Worm (Caenorhabditis elegans) whole organism, L4 larva: ENCODE data around the gene C26E1.1.

Experiments
- Y105C5A.15 ChIP-seq: fragments of 200-800 bp; sonication (Bioruptor generic); IDR thresholded peaks from 2 replicates; pipeline ENCODE4 v1.3.6; 2022; ENCODE audit warnings: missing genetic modification characterization, missing compliant biosample characterization
- Y75B8A.6 ChIP-seq: fragments of 200-800 bp; sonication (Bioruptor generic); IDR thresholded peaks from 2 replicates; pipeline ENCODE4 v1.3.6; 2022; ENCODE audit warnings: missing genetic modification reagents, missing genetic modification characterization, missing compliant biosample characterization
- ZK337.2 ChIP-seq: fragments of 200-800 bp; sonication (Bioruptor generic); IDR thresholded peaks from 2 replicates; pipeline ENCODE4 v1.3.6; 2022; ENCODE audit warnings: missing genetic modification reagents, missing genetic modification characterization, missing compliant biosample characterization
- aha-1 ChIP-seq: fragments of 150-350 bp; peaks from one replicate; lab custom pipeline; 2014; ENCODE audit warnings: missing biosample characterization, missing genetic modification characterization
- ama-1 ChIP-seq: fragments of 150-350 bp; optimal IDR thresholded peaks from 2 replicates; lab custom pipeline; 2014; ENCODE audit warnings: inconsistent platforms, mixed read lengths
- arid-1 ChIP-seq: fragments of 200-800 bp; sonication (Bioruptor generic); conservative IDR thresholded peaks from 2 replicates; pipeline ENCODE4 v1.3.6; 2022; ENCODE audit warnings: missing genetic modification reagents, missing genetic modification characterization, missing compliant biosample characterization
- ceh-20 ChIP-seq: fragments of 200-800 bp; sonication (Bioruptor generic); IDR thresholded peaks from 2 replicates; pipeline ENCODE4 v1.3.6; 2022; ENCODE audit warnings: missing genetic modification reagents, missing genetic modification characterization, missing compliant biosample characterization
- ceh-44 ChIP-seq: fragments of 200-800 bp; sonication (Bioruptor generic); IDR thresholded peaks from 2 replicates; pipeline ENCODE4 v1.3.6; 2022; ENCODE audit warnings: missing genetic modification reagents, missing genetic modification characterization, missing compliant biosample characterization
- cey-2 ChIP-seq: sonication (generic microtip); optimal IDR thresholded peaks from 3 replicates; lab custom pipeline; 2017; ENCODE audit warnings: missing genetic modification characterization, mild to moderate bottlenecking, missing compliant biosample characterization, antibody characterized with exemption, borderline replicate concordance; ENCODE audit not compliant: insufficient read depth
- daf-16 ChIP-seq, 3 experiments: sonication (generic microtip); optimal IDR thresholded peaks; 2 replicates each; lab custom pipeline; 2016 to 2017; ENCODE audit warnings: missing genetic modification characterization in 3 of 3, missing genetic modification reagents in 3 of 3, mild to moderate bottlenecking in 2 of 3, missing compliant biosample characterization in 2 of 3, missing biosample characterization in 1 of 3, moderate library complexity in 1 of 3
- daf-19 ChIP-seq: fragments of 200-800 bp; sonication (Bioruptor generic); conservative IDR thresholded peaks from 2 replicates; pipeline ENCODE4 v1.3.6; 2022; ENCODE audit warnings: missing genetic modification characterization, missing compliant biosample characterization
- dmd-6 ChIP-seq: fragments of 200-800 bp; sonication (Bioruptor generic); IDR thresholded peaks from 2 replicates; pipeline ENCODE4 v1.3.6; 2022; ENCODE audit warnings: missing genetic modification reagents, missing genetic modification characterization, missing compliant biosample characterization
- dve-1 ChIP-seq: sonication (generic microtip); optimal IDR thresholded peaks from 2 replicates; lab custom pipeline; 2017; ENCODE audit warnings: antibody characterized with exemption, mild to moderate bottlenecking, missing genetic modification characterization, missing compliant biosample characterization; ENCODE audit not compliant: insufficient read depth
- egl-27 ChIP-seq: sonication (generic microtip); optimal IDR thresholded peaks from 3 replicates; lab custom pipeline; 2017; ENCODE audit warnings: missing biosample characterization, missing genetic modification reagents, missing genetic modification characterization
- egl-43 ChIP-seq: fragments of 200-800 bp; sonication (Bioruptor generic); IDR thresholded peaks from 2 replicates; pipeline ENCODE4 v1.3.6; 2022; ENCODE audit warnings: missing genetic modification reagents, missing genetic modification characterization, missing compliant biosample characterization
- fkh-10 ChIP-seq: fragments of 150-350 bp; optimal IDR thresholded peaks from 2 replicates; lab custom pipeline; 2014; ENCODE audit warnings: missing biosample characterization, missing genetic modification reagents, missing genetic modification characterization
- gei-8 ChIP-seq: fragments of 200-800 bp; sonication (Bioruptor generic); optimal IDR thresholded peaks from 2 replicates; lab custom pipeline; 2018; ENCODE audit warnings: mild to moderate bottlenecking, missing genetic modification characterization, missing compliant biosample characterization
- hif-1 ChIP-seq, 2 experiments: sonication (generic microtip); optimal IDR thresholded peaks; 2 replicates each; lab custom pipeline; 2016 to 2017; ENCODE audit warnings: missing compliant biosample characterization in 2 of 2, missing genetic modification characterization in 2 of 2, missing genetic modification reagents in 2 of 2, missing genotype in 2 of 2, mild to moderate bottlenecking in 1 of 2
- hlh-11 ChIP-seq: fragments of 200-800 bp; sonication (Bioruptor generic); optimal IDR thresholded peaks from 2 replicates; lab custom pipeline; 2018; ENCODE audit warnings: mild to moderate bottlenecking, missing genetic modification characterization, missing compliant biosample characterization
- hlh-30 ChIP-seq: sonication (generic microtip); optimal IDR thresholded peaks from 2 replicates; lab custom pipeline; 2017; ENCODE audit warnings: antibody characterized with exemption, mild to moderate bottlenecking, missing genetic modification characterization, missing compliant biosample characterization; ENCODE audit not compliant: insufficient read depth
- hmg-1.1 ChIP-seq: fragments of 200-800 bp; sonication (Bioruptor generic); IDR thresholded peaks from 2 replicates; pipeline ENCODE4 v1.3.6; 2022; ENCODE audit warnings: missing genetic modification reagents, missing genetic modification characterization, missing compliant biosample characterization
- lim-7 ChIP-seq: fragments of 200-800 bp; sonication (Bioruptor generic); IDR thresholded peaks from 2 replicates; pipeline ENCODE4 v1.3.6; 2022; ENCODE audit warnings: missing genetic modification characterization, missing compliant biosample characterization
- lin-1 ChIP-seq: fragments of 200-800 bp; sonication (Bioruptor generic); IDR thresholded peaks from 2 replicates; pipeline ENCODE4 v1.3.6; 2022; ENCODE audit warnings: missing genetic modification reagents, missing genetic modification characterization, missing compliant biosample characterization
- lin-29 ChIP-seq: fragments of 200-800 bp; sonication (Bioruptor generic); IDR thresholded peaks from 2 replicates; pipeline ENCODE4 v1.3.6; 2022; ENCODE audit warnings: missing genetic modification reagents, missing genetic modification characterization, missing compliant biosample characterization
- lsy-2 ChIP-seq, 2 experiments: fragments of 150-350 bp in 1 of 2; sonication (generic microtip) in 1 of 2; optimal IDR thresholded peaks; 2 replicates each; lab custom pipeline; 2014 to 2017; ENCODE audit warnings: missing biosample characterization in 2 of 2, missing genetic modification characterization in 2 of 2
- mdl-1 ChIP-seq, 2 experiments: fragments of 150-350 bp in 1 of 2; sonication (generic microtip) in 1 of 2; optimal IDR thresholded peaks; 2 replicates each; lab custom pipeline; 2014 to 2017; ENCODE audit warnings: missing biosample characterization in 2 of 2, missing genetic modification characterization in 2 of 2
- mep-1 ChIP-seq: fragments of 150-350 bp; sonication (generic microtip); optimal IDR thresholded peaks from 3 replicates; lab custom pipeline; 2014; ENCODE audit warnings: missing biosample characterization, missing genetic modification characterization
- nhr-102 ChIP-seq: sonication (generic microtip); optimal IDR thresholded peaks from 2 replicates; lab custom pipeline; 2016; ENCODE audit warnings: mild to moderate bottlenecking, missing genetic modification characterization, moderate library complexity, missing compliant biosample characterization
- nhr-28 ChIP-seq: fragments of 150-350 bp; optimal IDR thresholded peaks from 2 replicates; lab custom pipeline; 2014; ENCODE audit warnings: missing biosample characterization, missing genetic modification characterization
- nhr-42 ChIP-seq: fragments of 200-800 bp; sonication (Bioruptor generic); IDR thresholded peaks from 2 replicates; pipeline ENCODE4 v1.3.6; 2022; ENCODE audit warnings: missing genetic modification characterization, missing compliant biosample characterization
- nhr-48 ChIP-seq: sonication (generic microtip); optimal IDR thresholded peaks from 2 replicates; lab custom pipeline; 2016; ENCODE audit warnings: mild to moderate bottlenecking, missing genetic modification characterization, missing compliant biosample characterization
- nhr-76 ChIP-seq: fragments of 150-350 bp; optimal IDR thresholded peaks from 2 replicates; lab custom pipeline; 2014; ENCODE audit warnings: missing biosample characterization, missing genetic modification characterization
- nhr-77 ChIP-seq: fragments of 150-350 bp; optimal IDR thresholded peaks from 2 replicates; lab custom pipeline; 2014; ENCODE audit warnings: missing biosample characterization, missing genetic modification characterization
- php-3 ChIP-seq: fragments of 200-800 bp; sonication (Bioruptor generic); IDR thresholded peaks from 2 replicates; pipeline ENCODE4 v1.3.6; 2022; ENCODE audit warnings: missing genetic modification reagents, missing genetic modification characterization, missing compliant biosample characterization
- pqm-1 ChIP-seq: sonication (generic microtip); optimal IDR thresholded peaks from 2 replicates; lab custom pipeline; 2017; ENCODE audit warnings: missing biosample characterization, missing genetic modification characterization
- saeg-2 ChIP-seq: fragments of 200-800 bp; sonication (Bioruptor generic); IDR thresholded peaks from 2 replicates; pipeline ENCODE4 v1.3.6; 2022; ENCODE audit warnings: missing genetic modification reagents, missing genetic modification characterization, missing compliant biosample characterization
- tra-1 ChIP-seq: fragments of 200-800 bp; sonication (Bioruptor generic); IDR thresholded peaks from 2 replicates; pipeline ENCODE4 v1.3.6; 2022; ENCODE audit warnings: missing genetic modification reagents, missing genetic modification characterization, missing compliant biosample characterization
- unc-39 ChIP-seq: sonication (generic microtip); optimal IDR thresholded peaks from 2 replicates; lab custom pipeline; 2017; ENCODE audit warnings: missing biosample characterization, missing genetic modification characterization
- unc-62 ChIP-seq, 3 experiments: fragments of 150-350 bp in 1 of 3; sonication (generic microtip); optimal IDR thresholded peaks in 2 of 3; peaks in 1 of 3; 1 replicate in 1 of 3; 2 replicates in 2 of 3; lab custom pipeline; 2014 to 2017; ENCODE audit warnings: missing biosample characterization in 3 of 3, missing genetic modification characterization in 3 of 3, missing genetic modification reagents in 3 of 3, missing genotype in 1 of 3
- zfp-3 ChIP-seq: fragments of 200-800 bp; sonication (Bioruptor generic); conservative IDR thresholded peaks from 2 replicates; pipeline ENCODE4 v1.3.6; 2022; ENCODE audit warnings: missing genetic modification reagents, missing genetic modification characterization, missing compliant biosample characterization
- ztf-7 ChIP-seq: fragments of 150-350 bp; optimal IDR thresholded peaks from 2 replicates; lab custom pipeline; 2014; ENCODE audit warnings: missing biosample characterization, missing genetic modification characterization

Gene C26E1.1

DNA sequence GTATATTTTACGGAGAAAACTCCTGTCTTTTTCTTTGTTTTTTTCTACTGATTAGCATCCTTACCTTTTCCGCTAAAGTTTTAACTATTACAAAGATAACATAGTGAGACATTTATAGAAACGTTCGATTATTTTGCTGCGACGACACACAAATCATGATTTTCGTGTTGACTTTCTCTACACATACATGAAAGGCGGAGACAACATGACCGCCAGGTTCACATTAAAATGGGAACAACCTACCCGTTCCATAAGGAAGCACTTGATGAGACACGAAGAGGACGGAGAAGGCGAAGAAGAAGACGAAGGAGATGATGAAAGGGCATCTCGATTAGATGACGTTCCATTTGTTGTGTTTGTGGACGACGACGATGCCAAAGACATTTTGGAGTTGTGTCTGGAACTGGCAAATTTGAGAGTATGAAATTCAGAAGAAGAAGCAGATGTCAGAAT is 38.4 kb upstream of the C26E1.1 start, which contains the start of gene C34D1.4:
C34D1.4 (minus strand) TSS at position 403 of the 453 bp plus-strand sequence.
- TF ChIP-seq nhr-28 (peak; percentile 26), mdl-1 (tag; optimal IDR thresholded peaks at IDR 0.05; lab: Kevin White, UChicago) (no peak)

DNA sequence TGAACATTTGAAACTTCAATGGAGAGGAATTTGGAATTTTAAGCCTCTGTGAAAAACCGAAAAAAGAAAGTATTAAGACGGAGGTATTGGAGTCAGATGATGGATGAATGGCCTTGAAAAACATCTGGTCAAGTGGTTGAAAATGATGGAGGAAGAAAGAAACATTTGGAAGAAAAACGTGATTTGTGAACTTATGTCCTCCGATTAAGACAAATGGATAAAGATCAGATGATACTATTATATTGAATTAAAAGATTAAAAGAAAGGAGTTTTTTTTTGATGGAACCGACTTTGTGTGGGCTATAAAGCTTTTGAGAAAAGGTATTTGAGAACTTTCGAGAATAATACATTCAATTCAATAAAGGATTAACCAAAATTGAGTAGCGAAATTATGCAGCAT is 37.8 kb upstream of the C26E1.1 start:
- TF ChIP-seq saeg-2 (GFP tag; lab: Robert Waterston, UW) (no peak), tra-1 (GFP tag; lab: Robert Waterston, UW) (0 out of 2 replicates have a peak, but pooled peaks have one; percentile 50), lin-1 (GFP tag; lab: Robert Waterston, UW) (no peak), hlh-11 (tag; lab: Kevin White, UChicago) (peak; percentile 17), ztf-7 (no peak), hlh-30 (tag; lab: Kevin White, UChicago) (peak; percentile 89), lsy-2 (tag; optimal IDR thresholded peaks at IDR 0.05; lab: Kevin White, UChicago) (peak in 1 of 2 experiments; percentile 7), mdl-1 (tag; optimal IDR thresholded peaks at IDR 0.05; lab: Kevin White, UChicago) (peak in 1 of 2 experiments; percentile 4), nhr-42 (GFP tag; lab: Robert Waterston, UW) (no peak), dmd-6 (GFP tag; lab: Robert Waterston, UW) (peak; percentile 28; the same call in 1 of the 2 replicates), ceh-44 (GFP tag; lab: Robert Waterston, UW) (no peak), dve-1 (tag; lab: Kevin White, UChicago) (peak; percentile 46), ceh-20 (GFP tag; lab: Robert Waterston, UW) (peak; percentile 44; the same call in 1 of the 2 replicates), mep-1 (tag; lab: Kevin White, UChicago) (peak; percentile 32), aha-1 (tag; lab: Kevin White, UChicago) (peak; percentile 98), unc-62 (GFP tag; optimal IDR thresholded peaks at IDR 0.05 in 1 of 2; lab: Kevin White, UChicago) (peak in 1 of 2 experiments; percentile 87), unc-62 (tag; optimal IDR thresholded peaks at IDR 0.05; lab: Kevin White, UChicago) (no peak), Y75B8A.6 (GFP tag; lab: Robert Waterston, UW) (no peak), nhr-28 (peak; percentile 50)
- TF ChIP-seq, all 104 proteins: peak for 12

DNA sequence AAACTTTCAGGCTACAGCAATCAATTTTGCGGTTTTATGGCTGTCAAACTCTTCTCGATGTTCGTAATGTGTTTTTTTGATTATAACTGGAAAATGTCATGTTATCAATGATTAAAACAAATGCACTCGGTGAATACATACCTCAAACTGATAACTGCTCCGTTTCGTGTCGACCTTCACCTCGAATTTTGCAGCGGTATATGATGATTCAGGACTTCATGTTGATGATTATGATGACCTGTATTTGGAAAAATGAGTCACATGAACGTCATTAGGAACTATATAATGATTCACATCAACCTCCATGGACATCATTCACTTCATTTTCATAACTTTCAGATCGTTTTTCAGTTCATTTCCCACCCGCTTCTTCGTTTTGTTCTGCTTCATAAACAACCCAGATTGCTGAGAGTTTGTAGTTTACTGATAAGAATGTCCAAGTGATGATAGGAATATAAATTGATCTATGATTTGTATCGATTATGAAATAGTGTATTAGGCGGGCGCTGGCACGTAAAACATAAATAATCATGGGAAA is 34.5 kb upstream of the C26E1.1 start:
- TF ChIP-seq saeg-2 (GFP tag; lab: Robert Waterston, UW) (no peak), tra-1 (GFP tag; lab: Robert Waterston, UW) (0 out of 2 replicates have a peak, but pooled peaks have one; percentile 45), nhr-77 (peak; percentile 32), nhr-76 (tag; lab: Kevin White, UChicago) (no peak), Y105C5A.15 (GFP tag; lab: Robert Waterston, UW) (no peak), lin-29 (no peak), mdl-1 (tag; optimal IDR thresholded peaks at IDR 0.05; lab: Kevin White, UChicago) (peak in 1 of 2 experiments; percentile 38), dve-1 (tag; lab: Kevin White, UChicago) (peak; percentile 47), arid-1 (GFP tag; lab: Robert Waterston, UW) (no peak), lim-7 (GFP tag; lab: Robert Waterston, UW) (no peak), ZK337.2 (GFP tag; lab: Robert Waterston, UW) (no peak), unc-62 (GFP tag; optimal IDR thresholded peaks at IDR 0.05 in 1 of 2; lab: Kevin White, UChicago) (peak in 1 of 2 experiments; percentile 74), unc-62 (tag; optimal IDR thresholded peaks at IDR 0.05; lab: Kevin White, UChicago) (no peak), fkh-10 (GFP tag; lab: Kevin White, UChicago) (no peak), nhr-48 (tag; lab: Kevin White, UChicago) (peak; percentile 76), dmd-6 (GFP tag; lab: Robert Waterston, UW) (peak; percentile 92), lsy-2 (tag; optimal IDR thresholded peaks at IDR 0.05; lab: Kevin White, UChicago) (peak in 1 of 2 experiments; percentile 3), nhr-28 (peak; percentile 71), gei-8 (GFP tag; lab: Kevin White, UChicago) (no peak), pqm-1 (tag; lab: Kevin White, UChicago) (peak; percentile 51), cey-2 (tag; lab: Kevin White, UChicago) (no peak), zfp-3 (GFP tag; lab: Robert Waterston, UW) (0 out of 2 replicates have a peak, but pooled peaks have one; percentile 25), hmg-1.1 (GFP tag; lab: Robert Waterston, UW) (0 out of 2 replicates have a peak, but pooled peaks have one; percentile 16), unc-39 (no peak), ama-1 (no peak), nhr-102 (tag; lab: Kevin White, UChicago) (peak; percentile 23), egl-43 (no peak), aha-1 (tag; lab: Kevin White, UChicago) (no peak), nhr-42 (GFP tag; lab: Robert Waterston, UW) (0 out of 2 replicates have a peak, but pooled peaks have one; percentile 24), egl-27 (no peak), hif-1 (tag; optimal IDR thresholded peaks at IDR 0.05; lab: Kevin White, UChicago) (peak in 1 of 2 experiments; percentile 72), php-3 (peak; percentile 71), daf-19 (no peak), daf-16 (GFP tag; optimal IDR thresholded peaks at IDR 0.05; lab: Kevin White, UChicago) (no peak), daf-16 (tag; optimal IDR thresholded peaks at IDR 0.05; lab: Kevin White, UChicago) (peak; percentile 93)
